Fruit fly (Drosophila melanogaster) whole organism, pupa: Measurements from ENCODE around the gene CG15916.

Source experiments
- CG10348 ChIP-seq: fragments of 200-800 bp; sonication (Bioruptor generic); IDR thresholded peaks from 2 replicates; pipeline ENCODE4 v1.3.6; 2022; ENCODE audit warnings: missing biosample characterization, missing genetic modification characterization
- CG13204 ChIP-seq: fragments of 200-800 bp; sonication (Bioruptor generic); optimal IDR thresholded peaks from 2 replicates; lab custom pipeline; 2018; ENCODE audit warnings: missing biosample characterization, mild to moderate bottlenecking, missing genetic modification characterization, moderate library complexity
- CG14655 ChIP-seq: fragments of 200-800 bp; sonication (Bioruptor generic); optimal IDR thresholded peaks from 3 replicates; lab custom pipeline; 2017; ENCODE audit warnings: mild to moderate bottlenecking, missing biosample characterization, missing genetic modification reagents, missing genetic modification characterization
- CG15710 ChIP-seq: fragments of 200-800 bp; sonication (Bioruptor generic); optimal IDR thresholded peaks from 2 replicates; lab custom pipeline; 2018; ENCODE audit warnings: missing biosample characterization, mild to moderate bottlenecking, missing genetic modification characterization, moderate library complexity
- CG17806 ChIP-seq: fragments of 200-800 bp; sonication (Bioruptor generic); optimal IDR thresholded peaks from 2 replicates; lab custom pipeline; 2018; ENCODE audit warnings: missing biosample characterization, mild to moderate bottlenecking, missing genetic modification characterization, moderate library complexity
- CG32121 ChIP-seq: fragments of 200-800 bp; sonication (Bioruptor generic); IDR thresholded peaks from 2 replicates; pipeline ENCODE4 v1.3.6; 2022; ENCODE audit warnings: missing biosample characterization, missing genetic modification characterization
- CG8159 ChIP-seq: fragments of 200-800 bp; sonication (Bioruptor generic); optimal IDR thresholded peaks from 3 replicates; lab custom pipeline; 2018; ENCODE audit warnings: missing biosample characterization, mild to moderate bottlenecking, missing genetic modification characterization, moderate library complexity
- Pif1A ChIP-seq: fragments of 200-800 bp; sonication (Bioruptor generic); optimal IDR thresholded peaks from 3 replicates; lab custom pipeline; 2016; ENCODE audit warnings: missing biosample characterization, missing genetic modification characterization
- Pif1B ChIP-seq: fragments of 200-800 bp; sonication (Bioruptor generic); optimal IDR thresholded peaks from 3 replicates; lab custom pipeline; 2016; ENCODE audit warnings: missing biosample characterization, missing genetic modification characterization
- Snoo ChIP-seq: fragments of 200-800 bp; sonication (Bioruptor generic); optimal IDR thresholded peaks from 3 replicates; lab custom pipeline; 2017; ENCODE audit warnings: missing biosample characterization, mild to moderate bottlenecking, missing genetic modification characterization, inconsistent platforms
- fd96Ca ChIP-seq: fragments of 200-800 bp; sonication (Bioruptor generic); IDR thresholded peaks from 3 replicates; pipeline ENCODE4 v1.3.6; 2022; ENCODE audit warnings: missing biosample characterization, missing genetic modification characterization
- rn ChIP-seq: fragments of 200-800 bp; sonication (Bioruptor generic); IDR thresholded peaks from 2 replicates; pipeline ENCODE4 v1.3.6; 2022; ENCODE audit warnings: missing biosample characterization, missing genetic modification characterization

- TF ChIP-seq fd96Ca (GFP tag; lab: Robert Waterston, UW) (no peak), CG17806 (tag; lab: Kevin White, UChicago) (no peak), CG8159 (no peak), Pif1A (GFP tag; lab: Kevin White, UChicago) (no peak), CG32121 (GFP tag; lab: Robert Waterston, UW) (no peak), CG13204 (GFP tag; lab: Kevin White, UChicago) (no peak), CG15710 (no peak), Pif1B (GFP tag; lab: Kevin White, UChicago) (no peak), CG14655 (no peak), Snoo (tag; lab: Kevin White, UChicago) (no peak), CG10348 (GFP tag; lab: Robert Waterston, UW) (no peak), rn (no peak)
Observed at dm6 chrX:15859387-15859786, 31.0 kb upstream of the CG15916 start, which contains the start of gene AlkB.
